Worm (Caenorhabditis elegans) whole organism, L4 larva: ENCODE measurements around the gene rsp-7.
A peak's percentile ranks its signal among the peaks of the same experiment; 100 is the strongest.

Experiments used
- F26F4.8 ChIP-seq: fragments of 200-800 bp; sonication (Bioruptor generic); conservative IDR thresholded peaks from 2 replicates; pipeline ENCODE4 v1.3.6; 2022; ENCODE audit warnings: missing genetic modification characterization, missing compliant biosample characterization
- F44E2.7 ChIP-seq: fragments of 200-800 bp; sonication (Bioruptor generic); IDR thresholded peaks from 2 replicates; pipeline ENCODE4 v2.1.2; 2022; ENCODE audit warnings: missing genetic modification characterization, missing compliant biosample characterization
- F49E8.2 ChIP-seq: sonication (generic microtip); optimal IDR thresholded peaks from 2 replicates; lab custom pipeline; 2016; ENCODE audit warnings: missing compliant biosample characterization, mild to moderate bottlenecking, missing genetic modification characterization, borderline replicate concordance
- T20F7.1 ChIP-seq: fragments of 200-800 bp; sonication (Bioruptor generic); optimal IDR thresholded peaks from 2 replicates; lab custom pipeline; 2018; ENCODE audit warnings: mild to moderate bottlenecking, missing genetic modification characterization, missing compliant biosample characterization
- T26A8.4 ChIP-seq: fragments of 200-800 bp; sonication (Bioruptor generic); IDR thresholded peaks from 2 replicates; pipeline ENCODE4 v1.3.6; 2022; ENCODE audit warnings: missing genetic modification characterization, missing compliant biosample characterization
- Y48G9A.11 ChIP-seq: fragments of 200-800 bp; sonication (Bioruptor generic); IDR thresholded peaks from 2 replicates; pipeline ENCODE4 v1.3.6; 2022; ENCODE audit warnings: missing genetic modification reagents, missing genetic modification characterization, missing compliant biosample characterization
- Y5F2A.4 ChIP-seq: fragments of 200-800 bp; sonication (Bioruptor generic); optimal IDR thresholded peaks from 2 replicates; lab custom pipeline; 2018; ENCODE audit warnings: mild to moderate bottlenecking, missing genetic modification characterization, missing compliant biosample characterization
- ZK337.2 ChIP-seq: fragments of 200-800 bp; sonication (Bioruptor generic); IDR thresholded peaks from 2 replicates; pipeline ENCODE4 v1.3.6; 2022; ENCODE audit warnings: missing genetic modification reagents, missing genetic modification characterization, missing compliant biosample characterization
- ama-1 ChIP-seq: fragments of 150-350 bp; optimal IDR thresholded peaks from 2 replicates; lab custom pipeline; 2014; ENCODE audit warnings: inconsistent platforms, mixed read lengths
- ceh-44 ChIP-seq: fragments of 200-800 bp; sonication (Bioruptor generic); IDR thresholded peaks from 2 replicates; pipeline ENCODE4 v1.3.6; 2022; ENCODE audit warnings: missing genetic modification reagents, missing genetic modification characterization, missing compliant biosample characterization
- ctbp-1 ChIP-seq: fragments of 200-800 bp; sonication (Bioruptor generic); IDR thresholded peaks from 2 replicates; pipeline ENCODE4 v1.3.6; 2022; ENCODE audit warnings: missing genetic modification reagents, missing genetic modification characterization, missing compliant biosample characterization
- daf-16 ChIP-seq, 3 experiments: sonication (generic microtip); optimal IDR thresholded peaks; 2 replicates each; lab custom pipeline; 2016 to 2017; ENCODE audit warnings: missing genetic modification characterization in 3 of 3, missing genetic modification reagents in 3 of 3, mild to moderate bottlenecking in 2 of 3, missing compliant biosample characterization in 2 of 3, missing biosample characterization in 1 of 3, moderate library complexity in 1 of 3
- dmd-6 ChIP-seq: fragments of 200-800 bp; sonication (Bioruptor generic); IDR thresholded peaks from 2 replicates; pipeline ENCODE4 v1.3.6; 2022; ENCODE audit warnings: missing genetic modification reagents, missing genetic modification characterization, missing compliant biosample characterization
- dpl-1 ChIP-seq: fragments of 150-350 bp; optimal IDR thresholded peaks from 2 replicates; lab custom pipeline; 2014; ENCODE audit warnings: missing biosample characterization, missing genetic modification reagents, missing genetic modification characterization
- duxl-1 ChIP-seq: sonication (generic microtip); optimal IDR thresholded peaks from 2 replicates; lab custom pipeline; 2016; ENCODE audit warnings: mild to moderate bottlenecking, missing genetic modification characterization, moderate library complexity, missing compliant biosample characterization; ENCODE audit not compliant: poor library complexity
- dve-1 ChIP-seq: sonication (generic microtip); optimal IDR thresholded peaks from 2 replicates; lab custom pipeline; 2017; ENCODE audit warnings: antibody characterized with exemption, mild to moderate bottlenecking, missing genetic modification characterization, missing compliant biosample characterization; ENCODE audit not compliant: insufficient read depth
- egl-27 ChIP-seq: sonication (generic microtip); optimal IDR thresholded peaks from 3 replicates; lab custom pipeline; 2017; ENCODE audit warnings: missing biosample characterization, missing genetic modification reagents, missing genetic modification characterization
- egl-43 ChIP-seq: fragments of 200-800 bp; sonication (Bioruptor generic); IDR thresholded peaks from 2 replicates; pipeline ENCODE4 v1.3.6; 2022; ENCODE audit warnings: missing genetic modification reagents, missing genetic modification characterization, missing compliant biosample characterization
- hlh-11 ChIP-seq: fragments of 200-800 bp; sonication (Bioruptor generic); optimal IDR thresholded peaks from 2 replicates; lab custom pipeline; 2018; ENCODE audit warnings: mild to moderate bottlenecking, missing genetic modification characterization, missing compliant biosample characterization
- hmg-1.1 ChIP-seq: fragments of 200-800 bp; sonication (Bioruptor generic); IDR thresholded peaks from 2 replicates; pipeline ENCODE4 v1.3.6; 2022; ENCODE audit warnings: missing genetic modification reagents, missing genetic modification characterization, missing compliant biosample characterization
- lim-7 ChIP-seq: fragments of 200-800 bp; sonication (Bioruptor generic); IDR thresholded peaks from 2 replicates; pipeline ENCODE4 v1.3.6; 2022; ENCODE audit warnings: missing genetic modification characterization, missing compliant biosample characterization
- lin-1 ChIP-seq: fragments of 200-800 bp; sonication (Bioruptor generic); IDR thresholded peaks from 2 replicates; pipeline ENCODE4 v1.3.6; 2022; ENCODE audit warnings: missing genetic modification reagents, missing genetic modification characterization, missing compliant biosample characterization
- lin-38 ChIP-seq: fragments of 200-800 bp; sonication (Bioruptor generic); IDR thresholded peaks from 2 replicates; pipeline ENCODE4 v1.3.6; 2022; ENCODE audit warnings: missing genetic modification reagents, missing genetic modification characterization, missing compliant biosample characterization
- lin-39 ChIP-seq: fragments of 150-350 bp; optimal IDR thresholded peaks from 2 replicates; lab custom pipeline; 2014; ENCODE audit warnings: missing biosample characterization, missing genetic modification reagents, missing genetic modification characterization
- mdl-1 ChIP-seq, 2 experiments: fragments of 150-350 bp in 1 of 2; sonication (generic microtip) in 1 of 2; optimal IDR thresholded peaks; 2 replicates each; lab custom pipeline; 2014 to 2017; ENCODE audit warnings: missing biosample characterization in 2 of 2, missing genetic modification characterization in 2 of 2
- mdt-29 ChIP-seq: fragments of 200-800 bp; sonication (Bioruptor generic); IDR thresholded peaks from 2 replicates; pipeline ENCODE4 v1.3.6; 2022; ENCODE audit warnings: missing genetic modification reagents, missing genetic modification characterization, missing compliant biosample characterization
- mes-2 ChIP-seq: sonication (generic microtip); optimal IDR thresholded peaks from 2 replicates; lab custom pipeline; 2016; ENCODE audit warnings: missing genotype, mild to moderate bottlenecking, missing genetic modification characterization, missing compliant biosample characterization; ENCODE audit not compliant: poor library complexity, severe bottlenecking
- mxl-3 ChIP-seq: fragments of 200-800 bp; sonication (Bioruptor generic); optimal IDR thresholded peaks from 2 replicates; lab custom pipeline; 2018; ENCODE audit warnings: mild to moderate bottlenecking, missing genetic modification characterization, missing compliant biosample characterization
- nhr-28 ChIP-seq: fragments of 150-350 bp; optimal IDR thresholded peaks from 2 replicates; lab custom pipeline; 2014; ENCODE audit warnings: missing biosample characterization, missing genetic modification characterization
- nhr-42 ChIP-seq: fragments of 200-800 bp; sonication (Bioruptor generic); IDR thresholded peaks from 2 replicates; pipeline ENCODE4 v1.3.6; 2022; ENCODE audit warnings: missing genetic modification characterization, missing compliant biosample characterization
- nhr-76 ChIP-seq: fragments of 150-350 bp; optimal IDR thresholded peaks from 2 replicates; lab custom pipeline; 2014; ENCODE audit warnings: missing biosample characterization, missing genetic modification characterization
- php-3 ChIP-seq: fragments of 200-800 bp; sonication (Bioruptor generic); IDR thresholded peaks from 2 replicates; pipeline ENCODE4 v1.3.6; 2022; ENCODE audit warnings: missing genetic modification reagents, missing genetic modification characterization, missing compliant biosample characterization
- pqm-1 ChIP-seq: sonication (generic microtip); optimal IDR thresholded peaks from 2 replicates; lab custom pipeline; 2017; ENCODE audit warnings: missing biosample characterization, missing genetic modification characterization
- sdz-12 ChIP-seq: fragments of 200-800 bp; sonication (Bioruptor generic); optimal IDR thresholded peaks from 2 replicates; lab custom pipeline; 2018; ENCODE audit warnings: mild to moderate bottlenecking, missing genetic modification characterization, missing compliant biosample characterization
- set-16 ChIP-seq: fragments of 200-800 bp; sonication (Bioruptor generic); IDR thresholded peaks from 2 replicates; pipeline ENCODE4 v1.3.6; 2022; ENCODE audit warnings: missing genetic modification reagents, missing genetic modification characterization, missing compliant biosample characterization
- tra-1 ChIP-seq: fragments of 200-800 bp; sonication (Bioruptor generic); IDR thresholded peaks from 2 replicates; pipeline ENCODE4 v1.3.6; 2022; ENCODE audit warnings: missing genetic modification reagents, missing genetic modification characterization, missing compliant biosample characterization
- unc-62 ChIP-seq, 3 experiments: fragments of 150-350 bp in 1 of 3; sonication (generic microtip); optimal IDR thresholded peaks in 2 of 3; peaks in 1 of 3; 1 replicate in 1 of 3; 2 replicates in 2 of 3; lab custom pipeline; 2014 to 2017; ENCODE audit warnings: missing biosample characterization in 3 of 3, missing genetic modification characterization in 3 of 3, missing genetic modification reagents in 3 of 3, missing genotype in 1 of 3
- zfp-2 ChIP-seq: sonication (generic microtip); optimal IDR thresholded peaks from 2 replicates; lab custom pipeline; 2016; ENCODE audit warnings: mild to moderate bottlenecking, missing genetic modification characterization, missing compliant biosample characterization
- ztf-7 ChIP-seq: fragments of 150-350 bp; optimal IDR thresholded peaks from 2 replicates; lab custom pipeline; 2014; ENCODE audit warnings: missing biosample characterization, missing genetic modification characterization

Gene rsp-7

DNA sequence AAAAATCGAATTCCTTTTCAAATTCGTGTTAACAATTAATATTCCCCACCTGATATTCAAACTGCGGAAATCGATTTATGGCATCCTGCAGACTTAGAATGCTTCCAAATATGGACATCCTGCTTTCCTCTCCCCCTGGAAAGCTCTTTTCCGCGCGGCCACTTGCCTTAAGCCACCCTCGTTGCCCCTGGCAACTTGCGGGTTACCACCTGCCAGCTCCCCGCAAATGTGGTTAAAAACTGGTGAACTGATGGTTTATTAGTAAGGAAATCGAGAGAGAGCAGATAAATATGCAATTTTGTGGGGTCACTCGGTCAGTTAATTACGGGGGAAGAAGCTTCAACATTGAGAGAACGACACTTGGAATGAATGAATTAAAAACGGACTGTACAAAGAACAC, 6.9 kb upstream of the rsp-7 start, which contains the start of gene nphp-1 (continued):
- peak; percentile 33; the same call in 1 of the 2 replicates for TF ChIP-seq set-16 (GFP tag; lab: Robert Waterston, UW)

DNA sequence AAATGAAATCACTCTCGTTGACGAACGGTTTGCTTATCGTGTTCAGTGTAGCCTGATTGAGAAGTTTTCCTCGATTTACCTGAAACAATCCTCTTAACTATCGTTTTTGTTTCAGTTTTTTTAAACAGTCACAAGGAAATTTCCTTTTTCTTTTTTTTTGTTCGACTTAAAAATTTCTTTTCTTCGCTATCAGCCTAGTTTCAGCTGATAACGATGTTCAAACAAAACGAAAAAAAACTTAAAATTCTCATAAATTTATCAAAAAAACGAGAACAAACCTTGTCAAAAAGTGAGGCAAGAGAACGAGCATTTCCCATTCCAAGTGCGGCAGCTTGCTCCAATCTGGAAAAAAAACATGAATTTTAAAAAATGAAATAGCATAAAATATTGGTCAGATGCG, 5.4 kb upstream of the rsp-7 start:
- no peak for TF ChIP-seq mdl-1 (tag; optimal IDR thresholded peaks at IDR 0.05; lab: Kevin White, UChicago)
- TF ChIP-seq dve-1 (tag; lab: Kevin White, UChicago) = peak; percentile 28
- peak; percentile 12 for TF ChIP-seq pqm-1 (tag; lab: Kevin White, UChicago)
- no peak for TF ChIP-seq egl-27 (tag; lab: Kevin White, UChicago)
- no peak for TF ChIP-seq lin-39 (tag; lab: Kevin White, UChicago)
- TF ChIP-seq nhr-28 (tag; lab: Kevin White, UChicago) = peak; percentile 5
- peak; percentile 39; the same call in 1 of the 2 replicates for TF ChIP-seq dmd-6 (GFP tag; lab: Robert Waterston, UW)

DNA sequence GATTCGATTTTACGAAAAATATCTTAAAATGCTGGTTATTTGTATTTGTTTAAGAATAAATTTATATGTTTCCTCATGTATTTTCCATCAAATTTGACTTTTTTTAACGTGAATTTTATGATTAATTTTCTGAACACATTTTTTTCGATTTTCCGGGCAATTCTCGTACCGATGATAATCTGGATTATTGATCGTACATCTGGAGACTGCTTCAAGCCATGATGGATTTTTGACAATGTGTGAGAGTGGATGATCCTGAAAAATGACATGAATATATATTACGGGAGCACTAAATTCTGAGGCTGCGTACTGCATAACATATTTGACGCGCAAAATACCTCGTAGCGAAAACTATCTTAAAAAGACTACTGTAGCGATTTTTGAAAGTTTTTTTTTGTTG, 4.6 kb upstream of the rsp-7 start:
- no peak for TF ChIP-seq F49E8.2 (tag; lab: Kevin White, UChicago)
- TF ChIP-seq ceh-44 (GFP tag; lab: Robert Waterston, UW) = no peak
- TF ChIP-seq pqm-1 (tag; lab: Kevin White, UChicago) = no peak
- peak in 1 of 2 experiments; percentile 92 for TF ChIP-seq unc-62 (GFP tag; optimal IDR thresholded peaks at IDR 0.05 in 1 of 2; lab: Kevin White, UChicago)
- no peak for TF ChIP-seq unc-62 (tag; optimal IDR thresholded peaks at IDR 0.05; lab: Kevin White, UChicago)

DNA sequence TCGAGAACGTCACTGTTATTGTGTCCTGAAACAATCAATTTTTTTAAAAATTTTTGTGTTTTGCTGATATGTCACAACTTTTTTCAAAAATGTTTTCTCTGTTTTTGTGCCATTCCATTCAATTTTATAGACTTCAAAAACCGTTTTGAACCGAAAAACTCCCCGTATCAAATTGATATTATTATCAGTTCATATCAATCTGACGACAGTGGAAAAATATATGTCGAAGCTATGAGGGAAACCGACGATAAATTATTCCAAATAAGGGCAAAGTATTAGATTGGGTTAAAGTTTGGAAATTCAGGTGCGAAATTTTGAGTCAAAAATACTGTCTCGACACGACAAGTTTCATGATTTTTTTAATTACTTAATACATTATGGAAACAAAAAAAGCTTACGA, 2.6 kb upstream of the rsp-7 start:
- TF ChIP-seq dmd-6 (GFP tag; lab: Robert Waterston, UW) = no peak
- TF ChIP-seq dpl-1 (GFP tag; lab: Kevin White, UChicago) = no peak
- TF ChIP-seq lin-1 (GFP tag; lab: Robert Waterston, UW) = no peak
- TF ChIP-seq T26A8.4 (GFP tag; lab: Robert Waterston, UW) = no peak
- no peak for TF ChIP-seq duxl-1 (tag; lab: Kevin White, UChicago)
- peak; percentile 69 for TF ChIP-seq pqm-1 (tag; lab: Kevin White, UChicago)
- peak; percentile 18 for TF ChIP-seq dve-1 (tag; lab: Kevin White, UChicago)
- TF ChIP-seq nhr-28 (tag; lab: Kevin White, UChicago) = peak; percentile 46
- TF ChIP-seq nhr-76 (tag; lab: Kevin White, UChicago) = no peak
- TF ChIP-seq zfp-2 (tag; lab: Kevin White, UChicago) = no peak
- no peak for TF ChIP-seq ztf-7
- no peak for TF ChIP-seq mdt-29

- TF ChIP-seq pqm-1 (tag; lab: Kevin White, UChicago) (peak; percentile 14), sdz-12 (no peak), mxl-3 (peak; percentile 25), mes-2 (tag; lab: Kevin White, UChicago) (peak; percentile 57), tra-1 (GFP tag; lab: Robert Waterston, UW) (peak; percentile 62; the same call in 1 of the 2 replicates), T26A8.4 (GFP tag; lab: Robert Waterston, UW) (peak; percentile 16; the same call in 1 of the 2 replicates), nhr-42 (peak; percentile 49; the same call in 1 of the 2 replicates), php-3 (GFP tag; lab: Robert Waterston, UW) (peak; percentile 51; the same call in 1 of the 2 replicates), daf-16 (GFP tag; optimal IDR thresholded peaks at IDR 0.05; lab: Kevin White, UChicago) (no peak), daf-16 (tag; optimal IDR thresholded peaks at IDR 0.05; lab: Kevin White, UChicago) (peak; percentile 36), F44E2.7 (no peak), nhr-28 (tag; lab: Kevin White, UChicago) (peak; percentile 65), ctbp-1 (GFP tag; lab: Robert Waterston, UW) (0 out of 2 replicates have a peak, but pooled peaks have one; percentile 29), set-16 (GFP tag; lab: Robert Waterston, UW) (peak; percentile 17; the same call in 1 of the 2 replicates), lim-7 (GFP tag; lab: Robert Waterston, UW) (peak; percentile 50; the same call in 1 of the 2 replicates), ama-1 (lab: Kevin White, UChicago) (peak; percentile 58), lin-38 (GFP tag; lab: Robert Waterston, UW) (peak; percentile 69), Y5F2A.4 (GFP tag; lab: Kevin White, UChicago) (peak; percentile 20), hmg-1.1 (GFP tag; lab: Robert Waterston, UW) (no peak), hlh-11 (tag; lab: Kevin White, UChicago) (peak; percentile 21), F26F4.8 (GFP tag; lab: Robert Waterston, UW) (0 out of 2 replicates have a peak, but pooled peaks have one; percentile 40), Y48G9A.11 (GFP tag; lab: Robert Waterston, UW) (peak; percentile 40), ZK337.2 (no peak), egl-43 (GFP tag; lab: Robert Waterston, UW) (peak; percentile 41; the same call in 1 of the 2 replicates), T20F7.1 (no peak), unc-62 (GFP tag; optimal IDR thresholded peaks at IDR 0.05 in 1 of 2; lab: Kevin White, UChicago) (peak in 1 of 2 experiments; percentile 3), unc-62 (tag; optimal IDR thresholded peaks at IDR 0.05; lab: Kevin White, UChicago) (no peak)
These were observed 1.3 kb upstream of the rsp-7 start, which contains the start of gene lact-3 for ce11 chrII:10657632-10658108. lact-3 (minus strand) TSS chrII:10657682.
